Worm (Caenorhabditis elegans): ENCODE data around the gene gpa-9.

Gene gpa-9

DNA sequence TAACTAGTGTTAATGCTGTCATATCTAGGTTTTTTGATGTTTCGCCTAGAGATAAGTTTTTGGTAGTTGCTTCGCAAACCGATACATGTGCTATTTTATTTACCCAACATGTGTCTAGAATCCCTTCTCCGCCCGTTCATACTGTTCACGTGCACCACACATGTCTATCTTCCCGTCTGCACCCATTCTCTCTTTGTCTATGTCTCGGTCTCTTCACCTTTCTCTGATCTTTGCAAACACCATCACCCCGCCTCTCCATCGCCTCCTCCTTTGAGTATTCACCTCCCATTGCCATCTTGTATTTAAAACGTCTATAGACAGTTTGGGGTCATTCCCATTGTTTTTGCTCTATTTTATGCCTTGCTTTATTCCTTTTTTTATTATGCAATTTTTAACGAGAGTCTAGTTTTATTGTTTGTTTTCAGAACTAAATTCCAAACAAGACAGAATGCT, 11.8 kb downstream of the gpa-9 start, which contains the start of gene F56H9.2 (continued):
- TF ChIP-seq xbp-1 (tag; optimal IDR thresholded peaks at IDR 0.05) = peak; percentile 61
- TF ChIP-seq nhr-90 (tag; optimal IDR thresholded peaks at IDR 0.05; ENCODE audit: poor library complexity) = peak; percentile 81
- peak; percentile 26 for TF ChIP-seq mef-2 (tag; optimal IDR thresholded peaks at IDR 0.05)
- no peak for TF ChIP-seq egl-13 (tag; optimal IDR thresholded peaks at IDR 0.05)
- TF ChIP-seq nhr-237 (tag; optimal IDR thresholded peaks at IDR 0.05) = no peak
- TF ChIP-seq dsc-1 (tag; optimal IDR thresholded peaks at IDR 0.05) = peak; percentile 82
- peak; percentile 62 for TF ChIP-seq jun-1 (tag; optimal IDR thresholded peaks at IDR 0.05)

DNA sequence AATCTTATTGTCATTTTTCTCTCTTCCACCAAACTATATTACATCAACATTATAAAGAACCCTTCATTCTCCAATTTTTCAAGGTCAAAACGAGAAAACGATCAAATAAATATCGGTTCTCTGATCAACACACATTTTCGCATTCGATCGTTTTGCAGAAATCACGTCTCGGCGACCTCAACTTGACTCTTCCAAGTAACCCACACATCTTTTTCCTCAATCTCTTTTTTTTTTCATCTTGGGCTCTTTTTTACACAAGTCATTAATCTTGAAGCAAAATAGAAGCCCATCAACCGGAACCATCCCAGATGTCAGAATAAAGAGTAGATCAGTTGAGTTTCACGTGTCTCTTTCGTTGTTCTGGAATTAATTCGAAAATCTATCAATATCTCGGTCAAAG, 12.9 kb downstream of the gpa-9 start:
- TF ChIP-seq lin-14 (GFP tag; optimal IDR thresholded peaks at IDR 0.05) (peak; percentile 87), irx-1 (tag; optimal IDR thresholded peaks at IDR 0.05) (peak; percentile 15), tbx-2 (tag; optimal IDR thresholded peaks at IDR 0.05) (peak; percentile 21), nhr-28 (tag; optimal IDR thresholded peaks at IDR 0.05) (no peak), lsy-2 (tag; optimal IDR thresholded peaks at IDR 0.05) (peak; percentile 22 to 49), elt-2 (tag; optimal IDR thresholded peaks at IDR 0.05) (no peak), lin-15B (tag; optimal IDR thresholded peaks at IDR 0.05) (no peak), elt-3 (tag; optimal IDR thresholded peaks at IDR 0.05) (peak in 2 of 6 experiments; percentile 13 to 39), unc-30 (tag; optimal IDR thresholded peaks at IDR 0.05) (no peak), unc-130 (tag; optimal IDR thresholded peaks at IDR 0.05) (peak; percentile 27), rnt-1 (tag; optimal IDR thresholded peaks at IDR 0.05) (peak; percentile 88), mep-1 (tag; optimal IDR thresholded peaks at IDR 0.05) (no peak), swsn-7 (tag; optimal IDR thresholded peaks at IDR 0.05) (peak; percentile 27), dpl-1 (GFP tag; optimal IDR thresholded peaks at IDR 0.05) (no peak), aha-1 (tag; optimal IDR thresholded peaks at IDR 0.05) (peak; percentile 33), unc-98 (GFP tag; IDR thresholded peaks at IDR 0.05) (no peak), fkh-4 (tag; optimal IDR thresholded peaks at IDR 0.05; ENCODE audit: borderline replicate concordance) (peak; percentile 78), dsc-1 (tag; optimal IDR thresholded peaks at IDR 0.05) (peak; percentile 93), C34B4.2 (tag; optimal IDR thresholded peaks at IDR 0.05) (no peak), lin-39 (tag; optimal IDR thresholded peaks at IDR 0.05) (peak; percentile 54), sptf-1 (tag; optimal IDR thresholded peaks at IDR 0.05) (no peak), C16A3.4 (tag; optimal IDR thresholded peaks at IDR 0.05) (peak; percentile 23), efl-1 (optimal IDR thresholded peaks at IDR 0.05) (no peak), efl-1 (GFP tag; optimal IDR thresholded peaks at IDR 0.05 in 1 of 2) (peak in 1 of 2 experiments; percentile 36), mef-2 (tag; optimal IDR thresholded peaks at IDR 0.05) (peak; percentile 60), mdl-1 (tag; optimal IDR thresholded peaks at IDR 0.05) (peak in 1 of 2 experiments; percentile 3), ets-5 (GFP tag; IDR thresholded peaks at IDR 0.05) (no peak), nhr-85 (tag) (peak; percentile 85), nhr-20 (tag; optimal IDR thresholded peaks at IDR 0.05) (peak; percentile 82), nhr-47 (tag; optimal IDR thresholded peaks at IDR 0.05) (peak; percentile 12), blmp-1 (tag; optimal IDR thresholded peaks at IDR 0.05) (peak; percentile 54), zag-1 (tag; optimal IDR thresholded peaks at IDR 0.05) (no peak), nhr-19 (GFP tag; conservative IDR thresholded peaks at IDR 0.05) (peak; percentile 83), nhr-71 (tag; optimal IDR thresholded peaks at IDR 0.05) (peak; percentile 91)

DNA sequence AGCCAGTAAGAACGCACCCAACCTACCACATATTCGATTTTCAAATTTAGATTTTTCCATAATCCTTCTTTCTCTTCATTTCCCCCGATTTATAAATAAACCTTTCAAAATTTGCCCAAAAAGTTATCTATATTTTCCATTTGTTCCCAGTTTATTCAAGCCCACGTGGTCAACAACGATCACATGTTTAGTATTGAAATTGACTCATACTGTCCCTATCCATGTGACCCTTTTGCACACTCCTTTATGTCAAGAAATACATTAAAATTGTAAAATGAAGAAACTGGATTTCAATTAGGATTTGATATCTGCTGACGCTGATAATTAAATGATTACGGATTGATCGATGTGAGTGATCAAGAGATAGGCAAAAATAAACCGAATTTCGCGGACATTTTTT, 13.9 kb downstream of the gpa-9 start:
- no peak for TF ChIP-seq vab-15 (tag; optimal IDR thresholded peaks at IDR 0.05)
- no peak for TF ChIP-seq sox-4 (tag; optimal IDR thresholded peaks at IDR 0.05)
- TF ChIP-seq nhr-47 (tag; optimal IDR thresholded peaks at IDR 0.05) = peak; percentile 60
- peak; percentile 7 to 84 for TF ChIP-seq lin-35 (GFP tag; optimal IDR thresholded peaks at IDR 0.05)
- no peak for TF ChIP-seq lin-15B (tag; optimal IDR thresholded peaks at IDR 0.05)
- TF ChIP-seq lin-14 (GFP tag; optimal IDR thresholded peaks at IDR 0.05) = peak; percentile 90
- TF ChIP-seq lsy-2 (tag; optimal IDR thresholded peaks at IDR 0.05) = peak; percentile 66 to 69
- TF ChIP-seq lin-39 (tag; optimal IDR thresholded peaks at IDR 0.05) = no peak
- no peak for TF ChIP-seq fos-1 (tag; optimal IDR thresholded peaks at IDR 0.05)
- TF ChIP-seq blmp-1 (tag; optimal IDR thresholded peaks at IDR 0.05) = peak; percentile 70
- TF ChIP-seq ceh-63 (GFP tag; optimal IDR thresholded peaks at IDR 0.05) = no peak
- peak; percentile 52 for TF ChIP-seq pax-3 (tag; optimal IDR thresholded peaks at IDR 0.05)
- peak; percentile 88 for TF ChIP-seq unc-130 (tag; optimal IDR thresholded peaks at IDR 0.05)
- peak; percentile 13 for TF ChIP-seq jun-1 (tag; optimal IDR thresholded peaks at IDR 0.05)
- peak; percentile 66 for TF ChIP-seq elt-2 (tag; optimal IDR thresholded peaks at IDR 0.05)
- TF ChIP-seq lir-3 (tag; optimal IDR thresholded peaks at IDR 0.05; ENCODE audit: poor library complexity) = peak; percentile 70
- TF ChIP-seq nhr-90 (tag; optimal IDR thresholded peaks at IDR 0.05; ENCODE audit: poor library complexity) = peak; percentile 91
- TF ChIP-seq tlp-1 (tag; optimal IDR thresholded peaks at IDR 0.05) = no peak
- TF ChIP-seq nhr-19 (GFP tag; conservative IDR thresholded peaks at IDR 0.05) = peak; percentile 79
- no peak for TF ChIP-seq ets-5 (GFP tag; IDR thresholded peaks at IDR 0.05)
- peak; percentile 98 for TF ChIP-seq nhr-85 (tag)
- peak; percentile 57 for TF ChIP-seq irx-1 (tag; optimal IDR thresholded peaks at IDR 0.05)
- no peak for TF ChIP-seq egl-27 (tag; optimal IDR thresholded peaks at IDR 0.05)
- peak; percentile 20 for TF ChIP-seq swsn-7 (tag; optimal IDR thresholded peaks at IDR 0.05)
- peak; percentile 58 for TF ChIP-seq lin-13 (GFP tag; optimal IDR thresholded peaks at IDR 0.05)

Measured in whole organism, L1 larva.